Worm (Caenorhabditis elegans): ENCODE measurements around the gene lin-52.

The lin-52 gene

DNA sequence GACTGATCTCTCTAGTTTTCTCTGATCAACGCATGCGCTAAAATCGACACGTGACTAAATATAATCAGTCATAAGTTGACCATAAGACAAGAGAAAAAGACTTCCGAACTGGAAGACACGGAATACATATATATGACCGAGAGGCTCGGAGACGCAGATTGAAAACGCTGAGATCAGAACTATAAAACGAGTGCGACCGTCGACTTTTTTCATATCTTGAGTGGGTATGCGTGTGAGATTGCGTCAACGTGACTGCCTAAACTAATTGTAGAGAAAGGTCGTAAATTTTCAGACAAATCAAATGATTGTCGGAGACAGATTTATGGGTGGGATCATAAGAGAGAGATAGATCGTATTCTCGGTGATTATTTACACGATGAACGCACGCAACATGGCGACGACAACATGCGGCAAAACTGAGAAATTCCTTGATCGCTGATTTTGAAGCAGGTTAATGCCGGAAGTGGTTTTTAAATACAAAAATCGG is 16.9 kb downstream of the lin-52 start (continued):
- peak; percentile 83 for TF ChIP-seq nhr-85 (tag)
- no peak for TF ChIP-seq nhr-84 (tag; optimal IDR thresholded peaks at IDR 0.05)
- no peak for TF ChIP-seq grh-1 (GFP tag; IDR thresholded peaks at IDR 0.05)
- TF ChIP-seq ceh-8 (GFP tag; optimal IDR thresholded peaks at IDR 0.05), result no peak
- no peak for TF ChIP-seq unc-130 (tag; optimal IDR thresholded peaks at IDR 0.05)
- no peak for TF ChIP-seq nhr-11 (tag; optimal IDR thresholded peaks at IDR 0.05)
- no peak for TF ChIP-seq tbx-2 (tag; optimal IDR thresholded peaks at IDR 0.05)
- peak; percentile 59 for TF ChIP-seq elt-2 (tag; optimal IDR thresholded peaks at IDR 0.05)
- peak; percentile 71 for TF ChIP-seq nhr-71 (tag; optimal IDR thresholded peaks at IDR 0.05)
- no peak for TF ChIP-seq ceh-63 (GFP tag; optimal IDR thresholded peaks at IDR 0.05)
- no peak for TF ChIP-seq sptf-1 (tag; optimal IDR thresholded peaks at IDR 0.05)
- no peak for TF ChIP-seq lin-39 (tag; optimal IDR thresholded peaks at IDR 0.05)
- no peak for TF ChIP-seq dsc-1 (tag; optimal IDR thresholded peaks at IDR 0.05)
- peak; percentile 28 for TF ChIP-seq lin-14 (GFP tag; optimal IDR thresholded peaks at IDR 0.05)
- TF ChIP-seq nhr-76 (tag; optimal IDR thresholded peaks at IDR 0.05), result no peak
- peak; percentile 21 for TF ChIP-seq rnt-1 (tag; optimal IDR thresholded peaks at IDR 0.05)
- TF ChIP-seq ceh-88 (GFP tag; IDR thresholded peaks at IDR 0.05), result no peak
- TF ChIP-seq mab-9 (GFP tag; IDR thresholded peaks at IDR 0.05), result no peak
- no peak for TF ChIP-seq C04F5.9 (tag; optimal IDR thresholded peaks at IDR 0.05)
- no peak for TF ChIP-seq swsn-7 (tag; optimal IDR thresholded peaks at IDR 0.05)
- no peak for TF ChIP-seq snpc-4 (tag; optimal IDR thresholded peaks at IDR 0.05)
- peak; percentile 58 for TF ChIP-seq ama-1 (optimal IDR thresholded peaks at IDR 0.05)
- no peak for TF ChIP-seq pqm-1 (tag; optimal IDR thresholded peaks at IDR 0.05)
- no peak for TF ChIP-seq unc-86 (tag; optimal IDR thresholded peaks at IDR 0.05)
- peak; percentile 67 for TF ChIP-seq blmp-1 (tag; optimal IDR thresholded peaks at IDR 0.05)
- no peak for TF ChIP-seq nhr-12 (tag; optimal IDR thresholded peaks at IDR 0.05)
- TF ChIP-seq dpl-1 (GFP tag; optimal IDR thresholded peaks at IDR 0.05), result no peak
- TF ChIP-seq lsy-2 (tag; optimal IDR thresholded peaks at IDR 0.05), result peak in 1 of 2 experiments; percentile 39
- TF ChIP-seq ets-5 (GFP tag; IDR thresholded peaks at IDR 0.05), result no peak
- peak; percentile 4 for TF ChIP-seq jun-1 (tag; optimal IDR thresholded peaks at IDR 0.05)
- no peak for TF ChIP-seq sox-4 (tag; optimal IDR thresholded peaks at IDR 0.05)
- no peak for TF ChIP-seq lin-13 (GFP tag; optimal IDR thresholded peaks at IDR 0.05)
- no peak for TF ChIP-seq nhr-77 (tag; optimal IDR thresholded peaks at IDR 0.05)
- peak; percentile 58 for TF ChIP-seq vab-15 (tag; optimal IDR thresholded peaks at IDR 0.05)
- no peak for TF ChIP-seq pax-3 (tag; optimal IDR thresholded peaks at IDR 0.05)
- TF ChIP-seq nhr-20 (tag; optimal IDR thresholded peaks at IDR 0.05), result peak; percentile 65
- no peak for TF ChIP-seq fos-1 (tag; optimal IDR thresholded peaks at IDR 0.05)
- TF ChIP-seq fkh-10 (GFP tag; optimal IDR thresholded peaks at IDR 0.05), result no peak
- TF ChIP-seq skn-1 (tag; optimal IDR thresholded peaks at IDR 0.05), result peak; percentile 26
- TF ChIP-seq ces-1 (GFP tag; optimal IDR thresholded peaks at IDR 0.05), result no peak
- no peak for TF ChIP-seq zag-1 (tag; optimal IDR thresholded peaks at IDR 0.05)
- TF ChIP-seq mef-2 (tag; optimal IDR thresholded peaks at IDR 0.05), result no peak
- TF ChIP-seq fkh-8 (tag; optimal IDR thresholded peaks at IDR 0.05), result no peak
- TF ChIP-seq F16B12.6 (tag; optimal IDR thresholded peaks at IDR 0.05), result no peak
- peak; percentile 32 for TF ChIP-seq mep-1 (tag; optimal IDR thresholded peaks at IDR 0.05)
- peak; percentile 58 for TF ChIP-seq snu-23 (GFP tag; optimal IDR thresholded peaks at IDR 0.05)
- no peak for TF ChIP-seq efl-3 (GFP tag; optimal IDR thresholded peaks at IDR 0.05)
- no peak for TF ChIP-seq isw-1 (GFP tag; IDR thresholded peaks at IDR 0.05)
- TF ChIP-seq tlp-1 (tag; optimal IDR thresholded peaks at IDR 0.05), result no peak
- no peak for TF ChIP-seq Y116A8C.19 (tag; optimal IDR thresholded peaks at IDR 0.05; ENCODE audit: borderline replicate concordance)
